Fruit fly (Drosophila melanogaster): ENCODE data around the gene CG9747.

DNA sequence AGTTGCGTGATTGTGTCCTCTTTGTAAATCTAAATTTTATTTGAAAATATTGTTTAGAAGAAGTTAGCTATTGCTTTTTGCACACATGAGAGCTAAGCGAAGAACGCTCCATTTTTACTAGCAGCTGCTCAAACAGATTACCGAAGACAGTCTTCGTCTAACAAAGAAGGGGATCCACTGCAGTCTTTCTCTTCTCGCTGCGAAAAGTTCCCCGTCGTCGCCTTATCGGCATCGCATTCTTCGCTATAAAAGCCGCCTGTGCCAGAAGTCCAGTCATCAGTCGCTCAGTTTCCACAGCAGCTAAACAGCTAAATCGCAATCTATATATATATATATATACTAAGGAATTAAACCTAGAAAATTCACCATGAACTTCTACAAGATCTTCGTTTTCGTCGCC lies 25.2 kb upstream of the CG9747 start, which contains the start of gene CecC:
- TF ChIP-seq topi (GFP tag; optimal IDR thresholded peaks at IDR 0.05): no peak
- TF ChIP-seq CG11294 (GFP tag; IDR thresholded peaks at IDR 0.05): no peak
- no peak for TF ChIP-seq CG8319 (GFP tag; optimal IDR thresholded peaks at IDR 0.05)
- no peak for TF ChIP-seq OdsH (GFP tag; optimal IDR thresholded peaks at IDR 0.05)
- no peak for TF ChIP-seq CG3032 (tag; optimal IDR thresholded peaks at IDR 0.05)
- TF ChIP-seq svp (GFP tag): no peak
- TF ChIP-seq CG16779 (tag; optimal IDR thresholded peaks at IDR 0.05): no peak
- no peak for TF ChIP-seq Ets96B (tag; optimal IDR thresholded peaks at IDR 0.05)
- TF ChIP-seq Blimp-1 (GFP tag; optimal IDR thresholded peaks at IDR 0.05): no peak
- TF ChIP-seq vri (GFP tag; optimal IDR thresholded peaks at IDR 0.05): no peak
- no peak for TF ChIP-seq CG32006 (GFP tag; optimal IDR thresholded peaks at IDR 0.05)
- no peak for TF ChIP-seq CG6276 (GFP tag; optimal IDR thresholded peaks at IDR 0.05)
- TF ChIP-seq CG8632 (GFP tag; optimal IDR thresholded peaks at IDR 0.05): no peak
